Worm (Caenorhabditis elegans) whole organism, L3 larva: Measurements from ENCODE around the gene R05G6.10.

Source experiments
- aly-2 ChIP-seq: fragments of 150-350 bp; optimal IDR thresholded peaks from 2 replicates; lab custom pipeline; 2014; ENCODE audit warnings: missing biosample characterization, missing genetic modification characterization
- daf-12 ChIP-seq: fragments of 150-350 bp; optimal IDR thresholded peaks from 2 replicates; lab custom pipeline; 2014; ENCODE audit warnings: missing biosample characterization, missing genetic modification reagents, missing genetic modification characterization
- egl-27 ChIP-seq: sonication (generic microtip); optimal IDR thresholded peaks from 4 replicates; lab custom pipeline; 2017; ENCODE audit warnings: missing biosample characterization, missing genetic modification reagents, missing genetic modification characterization
- elt-3 ChIP-seq, 3 experiments: fragments of 150-350 bp in 1 of 3; sonication (generic microtip) in 2 of 3; optimal IDR thresholded peaks; 2 replicates in 2 of 3; 4 replicates in 1 of 3; lab custom pipeline; 2014 to 2017; ENCODE audit warnings: missing biosample characterization in 3 of 3, missing genetic modification characterization in 3 of 3
- nfya-1 ChIP-seq: sonication (generic microtip); optimal IDR thresholded peaks from 2 replicates; lab custom pipeline; 2017; ENCODE audit warnings: missing genetic modification characterization, mild to moderate bottlenecking, missing compliant biosample characterization, antibody characterized with exemption, moderate library complexity; ENCODE audit not compliant: insufficient read depth
- nhr-77 ChIP-seq: fragments of 150-350 bp; optimal IDR thresholded peaks from 2 replicates; lab custom pipeline; 2014; ENCODE audit warnings: missing biosample characterization, missing genetic modification characterization
- unc-62 ChIP-seq: fragments of 150-350 bp; sonication (generic microtip); optimal IDR thresholded peaks from 4 replicates; lab custom pipeline; 2014; ENCODE audit warnings: missing biosample characterization, missing genetic modification reagents, missing genetic modification characterization
- zag-1 ChIP-seq: fragments of 150-350 bp; optimal IDR thresholded peaks from 2 replicates; lab custom pipeline; 2014; ENCODE audit warnings: missing biosample characterization, missing genetic modification characterization

DNA sequence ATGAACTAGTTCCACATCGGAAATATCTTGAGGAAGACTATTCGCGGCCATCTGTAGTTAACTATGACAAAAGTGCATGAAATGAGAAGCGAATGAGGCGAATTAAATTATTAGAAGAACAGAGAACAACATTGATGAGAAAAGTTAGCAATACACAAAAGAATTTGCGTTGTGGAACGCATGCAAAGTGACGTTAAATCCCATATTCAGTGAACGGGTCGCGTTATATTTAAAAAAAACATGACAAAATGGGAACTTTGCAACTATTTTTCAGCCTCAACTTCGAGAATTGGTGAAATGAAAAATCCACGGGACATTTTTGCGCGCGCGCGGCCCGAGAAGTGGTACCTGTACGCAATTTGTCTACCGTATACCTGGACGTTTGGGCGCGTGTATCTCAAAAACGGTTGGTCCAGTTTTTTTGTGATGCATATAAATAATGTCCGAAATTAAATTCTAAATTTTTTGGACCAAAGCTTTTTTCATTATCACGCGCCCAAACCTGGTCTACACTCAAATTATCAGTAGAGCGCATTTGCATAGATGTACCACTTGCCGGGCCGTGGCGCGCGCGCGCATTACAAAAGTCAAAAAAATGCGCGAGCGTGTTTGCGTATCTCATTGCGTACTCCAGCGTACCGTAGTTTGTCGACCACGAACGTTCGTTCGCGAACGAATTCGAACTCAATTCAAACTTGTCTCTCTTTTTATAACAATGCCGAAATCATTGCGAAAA lies 5.7 kb upstream of the R05G6.10 start, which contains the start of the genes cdd-2 and oef-1:
- no peak for TF ChIP-seq aly-2 (tag; lab: Kevin White, UChicago)
- TF ChIP-seq unc-62 (GFP tag; lab: Kevin White, UChicago), result no peak
- no peak for TF ChIP-seq egl-27
- TF ChIP-seq nhr-77, result no peak
- no peak for TF ChIP-seq zag-1
- no peak for TF ChIP-seq nfya-1 (tag; lab: Kevin White, UChicago)
- no peak for TF ChIP-seq elt-3 (tag; optimal IDR thresholded peaks at IDR 0.05; lab: Kevin White, UChicago)
- no peak for TF ChIP-seq daf-12 (tag; lab: Kevin White, UChicago)
